Worm (Caenorhabditis elegans) whole organism, midembryonic: ENCODE data around the gene K11D12.7.

Experiments
- flt-1 ChIP-seq: fragments of 200-800 bp; sonication (Bioruptor generic); IDR thresholded peaks from 2 replicates; pipeline ENCODE4 v1.3.6; 2022; ENCODE audit warnings: missing genetic modification characterization, missing compliant biosample characterization
- klf-2 ChIP-seq: fragments of 200-800 bp; sonication (Bioruptor generic); conservative IDR thresholded peaks from 2 replicates; pipeline ENCODE4 v1.3.6; 2022; ENCODE audit warnings: missing genetic modification reagents, missing genetic modification characterization, missing compliant biosample characterization
- med-1 ChIP-seq: sonication (generic microtip); optimal IDR thresholded peaks from 2 replicates; lab custom pipeline; 2017; ENCODE audit warnings: missing genetic modification characterization, mild to moderate bottlenecking, missing compliant biosample characterization, antibody characterized with exemption, missing genetic modification reagents; ENCODE audit not compliant: insufficient read depth
- ref-1 ChIP-seq: fragments of 200-800 bp; sonication (Bioruptor generic); conservative IDR thresholded peaks from 2 replicates; pipeline ENCODE4 v1.3.6; 2022; ENCODE audit warnings: missing genetic modification reagents, missing genetic modification characterization, missing compliant biosample characterization
- ztf-29 ChIP-seq: fragments of 200-800 bp; sonication (Bioruptor generic); IDR thresholded peaks from 2 replicates; pipeline ENCODE4 v1.3.6; 2022; ENCODE audit warnings: missing genetic modification reagents, missing genetic modification characterization, missing compliant biosample characterization

DNA sequence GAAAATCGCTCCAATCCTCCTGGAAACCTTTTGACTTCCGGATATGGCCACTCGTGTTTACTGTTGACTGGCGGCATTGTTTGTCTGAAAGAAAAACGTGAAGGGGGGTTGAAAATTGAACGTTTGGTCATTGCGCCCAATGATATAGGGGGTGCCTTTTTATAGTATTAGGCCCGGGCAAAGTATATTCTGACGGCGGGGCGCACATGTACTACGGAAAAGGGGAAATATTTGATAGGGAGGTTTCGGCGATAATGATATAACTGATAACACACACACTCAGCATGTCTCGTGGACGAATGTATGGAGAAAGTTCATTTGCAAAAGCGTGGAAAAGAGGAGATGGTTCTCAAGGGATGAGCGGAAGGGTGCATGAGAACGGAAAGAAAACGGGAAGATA lies 8.6 kb downstream of the K11D12.7 start, which contains the start of gene cpt-4:
- TF ChIP-seq med-1 (no peak), ref-1 (GFP tag; lab: Robert Waterston, UW) (no peak), flt-1 (no peak), klf-2 (GFP tag; lab: Robert Waterston, UW) (no peak), ztf-29 (GFP tag; lab: Robert Waterston, UW) (no peak)
